Worm (Caenorhabditis elegans): ENCODE data around the gene C09E7.11.

Gene C09E7.11

DNA sequence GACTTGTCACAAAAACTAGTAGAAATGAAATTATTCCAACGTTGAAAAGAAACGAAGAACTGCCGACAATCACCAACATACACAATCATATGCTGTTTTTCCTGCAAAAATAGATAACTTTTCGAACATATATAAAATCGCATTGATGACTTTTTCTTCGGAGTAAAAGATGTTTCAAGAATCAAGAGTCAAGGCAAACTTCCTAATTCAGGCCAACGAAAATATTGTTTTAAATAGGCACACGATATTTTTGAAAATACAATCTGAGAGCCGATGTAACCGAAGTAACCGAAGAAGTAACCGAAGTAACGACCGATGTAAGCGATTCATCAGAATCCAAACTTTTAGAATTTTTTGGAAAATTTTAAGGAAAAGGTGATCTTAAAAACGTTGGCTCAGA is 11.2 kb upstream of the C09E7.11 start, which contains the start of gene C09E7.10:
Gene C09E7.10 (minus strand): TSS at position 101 of the 400 bp plus-strand sequence.
- TF ChIP-seq him-1 (tag; optimal IDR thresholded peaks at IDR 0.05) (no peak), dao-5 (tag; optimal IDR thresholded peaks at IDR 0.05) (no peak), W03F9.2 (tag; optimal IDR thresholded peaks at IDR 0.05) (no peak)

DNA sequence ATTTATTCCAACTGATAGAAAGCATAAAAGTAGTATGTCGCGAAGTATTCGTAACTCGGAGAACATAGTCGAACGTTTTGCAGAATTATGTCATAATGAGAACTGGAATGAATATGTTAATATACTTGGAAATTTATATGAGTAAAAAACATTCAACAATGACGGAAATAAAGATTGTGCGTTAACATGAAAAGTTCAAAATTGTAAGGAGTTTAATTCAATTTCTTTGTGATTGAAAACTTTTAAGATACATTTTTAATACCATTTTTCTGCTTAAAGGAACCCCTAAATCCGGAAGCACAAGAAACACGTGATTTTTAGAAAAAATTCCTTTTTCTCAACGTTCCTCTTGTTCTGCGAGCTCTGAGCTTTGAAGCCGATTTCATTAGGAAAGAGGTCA is 5.6 kb upstream of the C09E7.11 start, which contains the start of gene oig-1:
Gene oig-1 (minus strand): TSS at position 101 of the 400 bp plus-strand sequence.
- TF ChIP-seq him-1 (tag; optimal IDR thresholded peaks at IDR 0.05) (no peak), W03F9.2 (tag; optimal IDR thresholded peaks at IDR 0.05) (no peak), dao-5 (tag; optimal IDR thresholded peaks at IDR 0.05) (no peak)

ce11 chrIII:6527902-6528301 is 3.3 kb upstream of the C09E7.11 start, which contains the start of gene pqn-10:
Gene pqn-10, plus strand, starts transcription at chrIII:6528202.
- no peak for TF ChIP-seq him-1 (tag; optimal IDR thresholded peaks at IDR 0.05)
- TF ChIP-seq dao-5 (tag; optimal IDR thresholded peaks at IDR 0.05) = no peak
- TF ChIP-seq W03F9.2 (tag; optimal IDR thresholded peaks at IDR 0.05) = no peak

- TF ChIP-seq him-1 (tag; optimal IDR thresholded peaks at IDR 0.05) (no peak), dao-5 (tag; optimal IDR thresholded peaks at IDR 0.05) (no peak), W03F9.2 (tag; optimal IDR thresholded peaks at IDR 0.05) (no peak)
Measured at ce11 chrIII:6532647-6533046, 1.4 kb downstream of the C09E7.11 start, which contains the start of gene srxa-5. Gene srxa-5, plus strand, starts transcription at chrIII:6532947.

- TF ChIP-seq dao-5 (tag; optimal IDR thresholded peaks at IDR 0.05) (no peak), him-1 (tag; optimal IDR thresholded peaks at IDR 0.05) (no peak), W03F9.2 (tag; optimal IDR thresholded peaks at IDR 0.05) (no peak)
Measured at ce11 chrIII:6536945-6537568, 5.9 kb downstream of the C09E7.11 start, which contains the start of gene C09E7.4. Gene C09E7.4, minus strand, starts transcription at chrIII:6536995.

DNA sequence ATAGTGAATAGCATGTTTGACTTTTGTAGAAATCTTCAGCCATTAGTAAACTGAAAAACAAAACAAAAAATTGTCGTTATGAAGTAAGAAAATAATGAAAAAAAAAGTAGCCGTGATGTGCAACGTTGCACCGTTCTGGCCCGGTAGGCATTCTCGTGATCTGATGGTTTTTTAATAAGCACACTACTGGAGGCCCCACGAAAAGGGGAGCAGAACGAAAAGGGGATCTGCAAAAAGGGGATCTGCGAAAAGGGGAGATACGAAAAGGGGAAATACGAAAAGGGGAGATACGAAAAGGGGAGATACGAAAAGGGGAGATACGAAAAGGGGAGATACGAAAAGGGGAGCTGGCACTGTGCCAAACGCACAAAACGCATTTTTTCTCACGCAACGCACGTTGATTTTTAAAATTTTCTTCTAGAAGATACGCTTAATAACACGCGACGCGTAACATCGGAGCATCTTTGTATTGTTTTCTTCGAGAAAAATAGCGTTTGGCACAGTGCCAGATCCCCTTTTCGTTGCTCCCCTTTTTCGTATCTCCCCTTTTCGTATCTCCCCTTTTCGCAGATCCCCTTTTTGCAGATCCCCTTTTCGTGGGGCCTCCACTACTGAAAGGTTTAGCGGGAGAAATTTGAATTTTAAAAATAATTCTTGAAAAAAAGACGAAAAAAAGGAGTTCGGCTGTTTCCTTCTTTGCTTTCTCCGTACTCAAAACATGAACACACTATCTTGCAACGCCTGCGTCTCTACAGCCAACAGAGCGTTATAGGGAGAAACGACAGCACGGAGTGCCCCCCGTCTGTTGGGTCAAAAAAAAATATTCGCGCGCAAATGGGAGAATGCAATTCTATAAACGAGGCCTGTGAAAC is 20.2 kb downstream of the C09E7.11 start, which contains the start of gene C09E7.7:
Gene C09E7.7 (minus strand): TSS at position 57 of the 872 bp plus-strand sequence.
- TF ChIP-seq him-1 (tag; optimal IDR thresholded peaks at IDR 0.05) = peak; percentile 59

ce11 chrIII:6558487-6558886 is 27.3 kb downstream of the C09E7.11 start, which contains the start of gene C09E7.8:
Gene C09E7.8, minus strand, starts transcription at chrIII:6558587.
- no peak for TF ChIP-seq W03F9.2 (tag; optimal IDR thresholded peaks at IDR 0.05)
- TF ChIP-seq him-1 (tag; optimal IDR thresholded peaks at IDR 0.05) = no peak
- no peak for TF ChIP-seq dao-5 (tag; optimal IDR thresholded peaks at IDR 0.05)

DNA sequence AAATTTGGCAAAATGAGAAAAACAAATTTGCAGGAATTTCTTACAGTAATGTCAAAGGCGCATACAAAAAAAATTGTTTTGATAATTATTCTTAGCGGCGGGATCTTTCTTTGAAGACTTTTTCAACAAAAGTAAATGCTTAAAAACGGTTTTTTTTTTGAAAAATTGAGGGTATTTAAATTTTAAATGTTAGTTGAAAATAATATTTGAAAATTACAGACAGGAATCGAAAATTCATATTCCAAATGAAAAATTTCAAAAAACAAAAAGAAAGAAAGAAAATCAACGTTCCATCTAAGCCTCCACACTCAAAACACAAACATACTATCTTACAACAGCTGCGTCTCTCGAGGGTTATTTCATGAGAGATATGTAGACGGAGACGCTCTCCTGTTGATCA is 46.0 kb downstream of the C09E7.11 start:
- no peak for TF ChIP-seq dao-5 (tag; optimal IDR thresholded peaks at IDR 0.05)
- TF ChIP-seq W03F9.2 (tag; optimal IDR thresholded peaks at IDR 0.05) = no peak
- no peak for TF ChIP-seq him-1 (tag; optimal IDR thresholded peaks at IDR 0.05)

DNA sequence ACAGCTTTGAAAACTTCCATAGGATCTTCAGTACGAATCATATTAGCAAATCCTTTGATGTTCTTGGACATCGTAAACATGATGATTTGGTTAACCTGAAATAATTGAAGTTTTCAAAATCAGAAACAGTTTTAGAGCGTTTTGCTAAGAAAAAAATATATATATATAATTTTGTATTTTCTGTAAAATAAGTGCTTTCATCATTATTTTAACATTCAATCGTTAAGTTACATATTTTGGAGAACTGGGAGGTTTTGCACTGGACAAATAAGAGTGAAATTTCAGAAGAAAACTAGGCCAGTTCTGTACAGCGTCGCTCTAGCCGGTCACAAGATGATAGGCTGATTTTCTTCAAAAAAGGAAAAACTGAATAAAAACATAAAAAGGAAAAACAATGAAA is 47.3 kb downstream of the C09E7.11 start, which contains the start of gene F27B3.6:
Gene F27B3.6 (minus strand): TSS at position 101 of the 400 bp plus-strand sequence.
- no peak for TF ChIP-seq W03F9.2 (tag; optimal IDR thresholded peaks at IDR 0.05)
- no peak for TF ChIP-seq him-1 (tag; optimal IDR thresholded peaks at IDR 0.05)
- no peak for TF ChIP-seq dao-5 (tag; optimal IDR thresholded peaks at IDR 0.05)

DNA sequence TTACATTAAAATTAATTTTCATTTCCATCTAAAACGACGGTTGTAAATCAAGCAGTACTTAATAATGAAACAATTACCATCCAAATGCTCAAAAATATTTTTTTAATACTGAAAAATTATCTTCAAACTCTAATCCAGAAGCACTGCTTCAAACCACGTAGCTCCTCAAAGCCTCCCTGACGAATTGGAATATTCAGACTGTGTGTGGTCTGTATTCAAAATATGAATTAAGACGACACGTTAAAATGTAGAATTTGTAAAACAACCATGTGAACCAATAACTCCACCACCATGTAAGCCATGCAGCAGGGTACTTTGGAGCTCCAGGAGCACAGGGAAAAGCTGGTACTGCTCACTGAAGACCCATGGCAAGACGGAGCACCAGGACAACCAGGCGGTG is 48.2 kb downstream of the C09E7.11 start, which contains the start of gene F27B3.8:
Gene F27B3.8 (plus strand): TSS at position 301 of the 400 bp plus-strand sequence.
- no peak for TF ChIP-seq dao-5 (tag; optimal IDR thresholded peaks at IDR 0.05)

DNA sequence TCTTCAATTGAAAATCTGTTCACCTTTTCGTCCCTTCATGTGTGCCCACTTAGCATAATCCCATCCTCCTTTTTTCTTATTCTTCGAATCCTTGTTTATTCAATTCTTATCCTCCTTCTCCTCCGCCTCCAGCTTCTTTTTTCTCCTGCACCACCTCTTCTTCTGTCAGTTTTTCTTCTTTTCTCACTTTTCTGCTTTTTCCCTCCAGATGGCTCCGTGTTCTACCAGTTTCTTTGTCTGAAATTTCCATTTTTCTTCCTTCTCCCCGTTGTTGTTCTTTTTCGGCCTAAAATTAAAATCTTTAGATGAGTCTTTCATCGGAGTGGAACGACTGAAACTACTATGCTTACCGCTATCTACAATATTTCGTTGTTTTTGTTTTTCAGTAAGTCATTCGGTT is 50.4 kb downstream of the C09E7.11 start, which contains the start of gene acr-21:
Gene acr-21 (plus strand): TSS at position 301 of the 400 bp plus-strand sequence.
- TF ChIP-seq dao-5 (tag; optimal IDR thresholded peaks at IDR 0.05) (no peak), him-1 (tag; optimal IDR thresholded peaks at IDR 0.05) (no peak), W03F9.2 (tag; optimal IDR thresholded peaks at IDR 0.05) (no peak)

All from whole organism, L4/young adult.